Worm (Caenorhabditis elegans): ENCODE measurements around the gene cup-15.

Gene cup-15

DNA sequence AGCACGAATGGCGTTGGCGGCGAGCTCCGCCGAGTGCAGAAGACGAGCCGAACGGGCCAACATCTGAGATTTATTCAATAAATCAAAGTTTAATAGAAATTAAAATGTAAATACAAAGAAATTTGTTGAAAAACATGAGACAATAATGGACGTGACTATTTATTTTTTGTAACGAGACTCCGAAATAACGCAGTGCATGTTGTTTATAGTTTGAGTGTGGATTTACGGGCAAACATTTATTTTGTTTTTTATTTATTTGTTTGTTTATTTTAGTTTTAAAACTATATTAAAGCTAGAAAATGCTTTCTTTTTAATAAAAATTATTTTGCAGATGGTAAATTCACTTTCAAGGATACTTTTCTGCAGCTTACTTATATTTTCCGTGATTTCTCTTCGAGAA, at the start of gene cup-15, which contains the start of gene sdhb-1:
Gene cup-15, plus strand, starts transcription at position 332 of the 400 bp plus-strand sequence.
Gene sdhb-1, minus strand, starts transcription at position 63 of the 400 bp plus-strand sequence.
- TF ChIP-seq R02D3.7 (tag; optimal IDR thresholded peaks at IDR 0.05): peak; percentile 75
- TF ChIP-seq elt-2 (tag; optimal IDR thresholded peaks at IDR 0.05): peak; percentile 9
- peak; percentile 79 for TF ChIP-seq pha-4 (tag; optimal IDR thresholded peaks at IDR 0.05)
- TF ChIP-seq mdl-1 (tag; optimal IDR thresholded peaks at IDR 0.05): no peak
- no peak for TF ChIP-seq pqm-1 (tag; optimal IDR thresholded peaks at IDR 0.05)
- TF ChIP-seq mml-1 (tag; optimal IDR thresholded peaks at IDR 0.05): no peak
- TF ChIP-seq nfya-1 (tag; optimal IDR thresholded peaks at IDR 0.05; ENCODE audit: insufficient read depth): peak; percentile 3
- TF ChIP-seq lsy-12 (tag; optimal IDR thresholded peaks at IDR 0.05): no peak
- TF ChIP-seq hmg-11 (tag; optimal IDR thresholded peaks at IDR 0.05): peak; percentile 24
- TF ChIP-seq snpc-4 (tag; optimal IDR thresholded peaks at IDR 0.05): no peak
- TF ChIP-seq sea-2 (GFP tag; optimal IDR thresholded peaks at IDR 0.05): no peak

DNA sequence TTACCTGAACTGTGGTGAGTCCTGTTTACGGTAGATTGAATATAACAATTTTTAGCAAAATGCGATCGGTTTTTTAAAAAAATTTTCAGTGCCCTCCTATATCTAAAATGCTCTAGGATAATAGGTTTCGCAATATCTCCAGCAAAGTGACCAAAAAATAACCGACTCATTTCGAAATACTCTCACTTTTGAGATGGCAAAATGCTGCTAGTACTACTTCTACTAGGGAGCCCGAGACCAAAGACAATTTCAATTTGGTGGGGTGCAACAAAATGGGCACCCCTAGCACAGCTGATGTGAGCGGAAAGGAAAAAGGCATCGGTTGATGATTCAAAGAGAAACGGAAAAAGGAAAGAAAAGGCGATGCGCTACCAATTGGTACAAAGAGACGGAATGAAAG, 49.3 kb upstream of the cup-15 start:
- TF ChIP-seq nhr-77 (tag; optimal IDR thresholded peaks at IDR 0.05) (no peak), egl-5 (tag; optimal IDR thresholded peaks at IDR 0.05) (no peak), skn-1 (tag; optimal IDR thresholded peaks at IDR 0.05) (no peak), nhr-76 (tag; optimal IDR thresholded peaks at IDR 0.05) (no peak), elt-2 (tag; optimal IDR thresholded peaks at IDR 0.05) (no peak), R02D3.7 (tag; optimal IDR thresholded peaks at IDR 0.05) (no peak), tbx-2 (tag; optimal IDR thresholded peaks at IDR 0.05) (no peak), nfya-1 (tag; optimal IDR thresholded peaks at IDR 0.05; ENCODE audit: insufficient read depth) (no peak), egl-27 (tag; optimal IDR thresholded peaks at IDR 0.05) (no peak), sea-2 (GFP tag; optimal IDR thresholded peaks at IDR 0.05) (no peak), nhr-43 (tag; optimal IDR thresholded peaks at IDR 0.05; ENCODE audit: poor library complexity, severe bottlenecking) (no peak), nhr-12 (tag; optimal IDR thresholded peaks at IDR 0.05) (no peak), nhr-11 (tag; optimal IDR thresholded peaks at IDR 0.05) (no peak), zag-1 (tag; optimal IDR thresholded peaks at IDR 0.05) (no peak), ztf-11 (tag; optimal IDR thresholded peaks at IDR 0.05) (no peak), daf-12 (tag; optimal IDR thresholded peaks at IDR 0.05) (no peak)

DNA sequence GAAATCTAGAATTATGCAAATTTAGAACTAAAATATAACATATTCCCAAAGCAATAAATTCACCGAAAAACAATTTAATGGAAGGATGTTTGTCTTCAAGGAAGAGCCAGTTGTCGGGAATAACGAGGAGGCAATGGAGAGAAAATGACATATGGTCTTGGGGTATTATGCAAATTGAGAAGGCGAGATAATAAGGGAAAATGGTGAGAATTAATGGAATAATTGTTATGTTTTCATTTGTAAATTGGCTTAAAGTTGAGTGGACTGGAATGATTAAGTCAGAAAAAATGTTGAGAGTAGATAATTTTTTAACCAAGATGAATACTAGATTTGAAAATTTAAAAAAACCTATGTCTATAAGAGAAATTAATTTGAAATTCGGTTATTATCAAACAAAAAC, 48.0 kb upstream of the cup-15 start:
- TF ChIP-seq jun-1 (tag; optimal IDR thresholded peaks at IDR 0.05): no peak
- no peak for TF ChIP-seq ztf-11 (tag; optimal IDR thresholded peaks at IDR 0.05)
- TF ChIP-seq pha-4 (tag; optimal IDR thresholded peaks at IDR 0.05): no peak
- TF ChIP-seq elt-3 (tag; optimal IDR thresholded peaks at IDR 0.05): no peak
- no peak for TF ChIP-seq nhr-28 (tag; optimal IDR thresholded peaks at IDR 0.05)
- no peak for TF ChIP-seq ceh-82 (tag; optimal IDR thresholded peaks at IDR 0.05)
- TF ChIP-seq ceh-16 (tag; optimal IDR thresholded peaks at IDR 0.05): no peak
- no peak for TF ChIP-seq fos-1 (tag; optimal IDR thresholded peaks at IDR 0.05)
- no peak for TF ChIP-seq hmg-11 (tag; optimal IDR thresholded peaks at IDR 0.05)
- TF ChIP-seq mml-1 (tag; optimal IDR thresholded peaks at IDR 0.05): no peak
- no peak for TF ChIP-seq nhr-77 (tag; optimal IDR thresholded peaks at IDR 0.05)
- TF ChIP-seq ama-1 (optimal IDR thresholded peaks at IDR 0.05): no peak
- TF ChIP-seq egl-27 (tag; optimal IDR thresholded peaks at IDR 0.05): no peak
- TF ChIP-seq sea-2 (GFP tag; optimal IDR thresholded peaks at IDR 0.05): no peak

DNA sequence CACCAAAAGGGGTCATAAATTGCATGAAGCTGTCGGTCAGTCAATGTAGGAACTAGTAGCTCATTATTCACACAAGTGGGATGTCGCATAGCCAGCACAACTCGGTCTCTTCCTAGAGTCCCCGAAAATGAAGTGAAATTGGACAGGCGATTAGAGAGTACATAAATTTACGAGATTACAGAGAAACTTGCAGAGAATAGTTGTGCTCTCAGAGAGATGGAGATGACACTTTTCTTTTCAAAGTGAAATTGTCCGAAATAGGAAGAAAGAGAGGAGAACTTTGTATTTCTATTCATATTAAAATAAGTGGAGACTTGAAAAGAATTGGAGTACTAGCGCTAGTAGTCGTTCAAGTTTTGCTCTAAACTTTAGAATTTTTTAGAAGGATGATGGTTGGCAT, 47.2 kb upstream of the cup-15 start:
- no peak for TF ChIP-seq eor-1 (tag; optimal IDR thresholded peaks at IDR 0.05)
- TF ChIP-seq pha-4 (tag; optimal IDR thresholded peaks at IDR 0.05): no peak
- TF ChIP-seq lin-39 (tag; optimal IDR thresholded peaks at IDR 0.05): peak; percentile 48
- no peak for TF ChIP-seq ZK546.5 (tag; optimal IDR thresholded peaks at IDR 0.05)
- TF ChIP-seq fkh-10 (GFP tag; optimal IDR thresholded peaks at IDR 0.05): peak; percentile 11

DNA sequence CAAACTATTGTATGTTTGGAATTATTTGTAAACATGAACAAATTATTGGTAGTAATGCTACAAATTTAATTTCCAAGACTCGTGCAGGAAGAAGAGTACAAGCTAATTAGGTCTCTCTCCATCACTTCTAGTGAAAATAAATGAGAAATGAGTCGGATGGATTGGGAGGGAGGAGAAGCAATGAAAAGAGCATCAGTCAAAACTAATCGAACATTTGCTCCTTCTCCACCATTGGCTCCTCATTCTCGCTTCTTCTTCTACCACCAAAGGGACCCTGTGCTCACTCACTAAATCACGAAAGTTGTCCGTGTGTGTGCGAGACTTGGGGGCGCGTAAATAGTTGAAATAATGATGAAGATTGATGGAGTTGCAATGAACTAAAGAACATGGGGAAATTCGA, 46.0 kb upstream of the cup-15 start:
- TF ChIP-seq ceh-82 (tag; optimal IDR thresholded peaks at IDR 0.05) (no peak), nhr-237 (tag; optimal IDR thresholded peaks at IDR 0.05) (no peak), mml-1 (tag; optimal IDR thresholded peaks at IDR 0.05) (no peak), nhr-76 (tag; optimal IDR thresholded peaks at IDR 0.05) (no peak), sea-2 (GFP tag; optimal IDR thresholded peaks at IDR 0.05) (no peak), lin-39 (tag; optimal IDR thresholded peaks at IDR 0.05) (peak; percentile 94), lsy-12 (tag; optimal IDR thresholded peaks at IDR 0.05) (no peak), nhr-11 (tag; optimal IDR thresholded peaks at IDR 0.05) (no peak), aly-2 (tag; optimal IDR thresholded peaks at IDR 0.05) (no peak), nfya-1 (tag; optimal IDR thresholded peaks at IDR 0.05; ENCODE audit: insufficient read depth) (peak; percentile 79), jun-1 (tag; optimal IDR thresholded peaks at IDR 0.05) (no peak), fkh-2 (tag; optimal IDR thresholded peaks at IDR 0.05) (no peak), snpc-4 (tag; optimal IDR thresholded peaks at IDR 0.05) (no peak), unc-62 (GFP tag; optimal IDR thresholded peaks at IDR 0.05) (peak; percentile 67), unc-39 (tag; optimal IDR thresholded peaks at IDR 0.05) (no peak), nhr-43 (tag; optimal IDR thresholded peaks at IDR 0.05; ENCODE audit: poor library complexity, severe bottlenecking) (no peak)
